Fruit fly (Drosophila melanogaster): ENCODE data around the gene Lgr3.

DNA sequence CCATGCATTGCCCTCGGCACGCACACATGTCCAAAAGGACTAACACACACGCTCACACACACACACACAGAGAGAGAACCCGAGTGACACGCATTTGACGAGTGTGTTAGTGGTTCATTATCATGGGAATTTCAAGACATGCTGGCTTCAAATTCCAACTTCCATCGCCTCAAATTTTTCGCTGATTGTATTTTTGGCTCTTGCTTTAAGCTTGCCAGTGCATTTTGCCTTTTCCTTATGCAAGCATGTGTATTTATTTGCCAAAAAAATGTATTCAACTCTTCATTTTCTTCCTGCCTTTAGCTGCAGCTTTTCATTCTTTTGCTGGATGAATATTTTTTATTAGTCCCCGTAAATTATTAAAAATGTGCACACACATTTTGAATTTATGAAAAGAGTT, 58.2 kb downstream of the Lgr3 start:
- no peak for TF ChIP-seq ttk (optimal IDR thresholded peaks at IDR 0.05)
- TF ChIP-seq Myc (optimal IDR thresholded peaks at IDR 0.05), result no peak
- TF ChIP-seq psq (optimal IDR thresholded peaks at IDR 0.05), result no peak
